Fruit fly (Drosophila melanogaster): ENCODE data around the gene ppk22.

Gene ppk22

DNA sequence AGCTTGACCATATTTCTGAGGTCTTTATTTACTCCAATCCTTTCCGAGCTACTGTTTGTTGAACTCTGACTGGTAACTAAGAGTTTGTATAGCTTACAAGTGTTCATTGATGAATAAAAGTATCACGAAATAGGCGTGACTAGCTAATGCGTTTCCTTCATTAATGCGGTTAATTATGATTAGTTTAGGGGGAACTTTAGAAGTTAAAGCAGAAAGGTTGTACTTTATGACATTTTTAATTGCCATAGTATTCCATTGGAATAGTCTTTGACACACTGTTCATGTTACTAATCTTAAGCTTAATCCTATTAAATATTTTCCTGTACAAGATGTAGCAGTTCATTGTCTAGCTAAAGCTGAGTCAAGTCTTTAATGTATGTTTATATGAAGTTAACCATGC, at the start of gene ppk22:
Gene ppk22, minus strand, starts transcription at position 101 of the 400 bp plus-strand sequence.
- TF ChIP-seq GATAe (GFP tag; conservative IDR thresholded peaks at IDR 0.05) (no peak), CG11456 (GFP tag; IDR thresholded peaks at IDR 0.05) (no peak), CG33557 (GFP tag; optimal IDR thresholded peaks at IDR 0.05) (no peak), CG8765 (GFP tag; IDR thresholded peaks at IDR 0.05) (no peak), CG3838 (GFP tag; optimal IDR thresholded peaks at IDR 0.05) (no peak), CG16813 (GFP tag; IDR thresholded peaks at IDR 0.05; ENCODE audit: partially characterized antibody) (no peak), CG9215 (GFP tag; IDR thresholded peaks at IDR 0.05) (no peak), E2f2 (GFP tag; IDR thresholded peaks at IDR 0.05) (no peak), zfh2 (GFP tag; optimal IDR thresholded peaks at IDR 0.05) (no peak), psq (GFP tag; optimal IDR thresholded peaks at IDR 0.05) (no peak)

dm6 chr3R:24908034-24908433, 48.4 kb upstream of the ppk22 start:
- no peak for TF ChIP-seq CG10431 (GFP tag; optimal IDR thresholded peaks at IDR 0.05)
- peak; percentile 28; the same call in 1 of the 2 replicates for TF ChIP-seq Drgx (GFP tag; IDR thresholded peaks at IDR 0.05)

dm6 chr3R:24906648-24907047, 47.0 kb upstream of the ppk22 start:
- TF ChIP-seq Blimp-1 (GFP tag; optimal IDR thresholded peaks at IDR 0.05) (no peak), CG2120 (GFP tag; optimal IDR thresholded peaks at IDR 0.05) (no peak), Hmx (GFP tag; optimal IDR thresholded peaks at IDR 0.05) (no peak), CG17385 (GFP tag; optimal IDR thresholded peaks at IDR 0.05) (no peak), Drgx (GFP tag; IDR thresholded peaks at IDR 0.05) (peak; percentile 46; the same call in 1 of the 2 replicates), CG2199 (GFP tag; IDR thresholded peaks at IDR 0.05) (no peak), nerfin-1 (tag; optimal IDR thresholded peaks at IDR 0.05) (no peak), CG4424 (GFP tag; optimal IDR thresholded peaks at IDR 0.05) (no peak), CG11456 (GFP tag; IDR thresholded peaks at IDR 0.05) (no peak), CG7372 (GFP tag; IDR thresholded peaks at IDR 0.05) (0 out of 2 replicates have a peak, but pooled peaks have one; percentile 1), sens (GFP tag) (peak; percentile 35)

- no peak for TF ChIP-seq sens (GFP tag)
- TF ChIP-seq ato (GFP tag; IDR thresholded peaks at IDR 0.05; ENCODE audit: partially characterized antibody): no peak
- TF ChIP-seq Deaf1 (tag; optimal IDR thresholded peaks at IDR 0.05): peak; percentile 76
- TF ChIP-seq NfI (GFP tag; optimal IDR thresholded peaks at IDR 0.05): peak; percentile 5
- no peak for TF ChIP-seq Dref (GFP tag; IDR thresholded peaks at IDR 0.05)
- TF ChIP-seq run (tag; optimal IDR thresholded peaks at IDR 0.05): peak; percentile 13
- TF ChIP-seq fd3F (GFP tag; optimal IDR thresholded peaks at IDR 0.05): peak; percentile 11
- TF ChIP-seq CG10979 (tag; optimal IDR thresholded peaks at IDR 0.05): peak; percentile 43
- no peak for TF ChIP-seq E2f2 (GFP tag; IDR thresholded peaks at IDR 0.05)
- TF ChIP-seq stwl (tag; optimal IDR thresholded peaks at IDR 0.05): no peak
- no peak for TF ChIP-seq CG14860 (GFP tag; IDR thresholded peaks at IDR 0.05; ENCODE audit: partially characterized antibody)
- no peak for TF ChIP-seq Med (GFP tag)
- TF ChIP-seq ken (GFP tag; IDR thresholded peaks at IDR 0.05): 0 out of 3 replicates have a peak, but pooled peaks have one; percentile 23
- peak; percentile 64 for TF ChIP-seq Blimp-1 (GFP tag; optimal IDR thresholded peaks at IDR 0.05)
- TF ChIP-seq CG17612 (GFP tag; IDR thresholded peaks at IDR 0.05): no peak
- peak; percentile 45 for TF ChIP-seq nmo (GFP tag; optimal IDR thresholded peaks at IDR 0.05)
- no peak for TF ChIP-seq CG3847 (GFP tag; IDR thresholded peaks at IDR 0.05)
- TF ChIP-seq pfk (GFP tag; optimal IDR thresholded peaks at IDR 0.05): no peak
- peak; percentile 55; the same call in 1 of the 2 replicates for TF ChIP-seq CG31441 (GFP tag; IDR thresholded peaks at IDR 0.05)
- TF ChIP-seq CG7839 (tag; optimal IDR thresholded peaks at IDR 0.05): peak; percentile 3
- no peak for TF ChIP-seq D19B (GFP tag; optimal IDR thresholded peaks at IDR 0.05)
- TF ChIP-seq dysf (GFP tag; IDR thresholded peaks at IDR 0.05): peak; percentile 60; the same call in 2 of the 3 replicates
- TF ChIP-seq CG10209 (GFP tag; optimal IDR thresholded peaks at IDR 0.05): peak; percentile 34
- peak; percentile 34; the same call in 1 of the 2 replicates for TF ChIP-seq Adf1 (GFP tag; IDR thresholded peaks at IDR 0.05)
- peak; percentile 33 for TF ChIP-seq Oli (tag; optimal IDR thresholded peaks at IDR 0.05)
- no peak for TF ChIP-seq HHEX (GFP tag; optimal IDR thresholded peaks at IDR 0.05)
- TF ChIP-seq CG12391 (tag; optimal IDR thresholded peaks at IDR 0.05): peak; percentile 37
Observed at dm6 chr3R:24905959-24906634, 46.5 kb upstream of the ppk22 start, which contains the start of gene CG13643. TSS of gene CG13643 (minus strand) at chr3R:24906004.
